Worm (Caenorhabditis elegans) whole organism, L4 larva: ENCODE measurements around the gene F33E11.2.

Source experiments
- D1046.2 ChIP-seq: fragments of 200-800 bp; sonication (Bioruptor generic); IDR thresholded peaks from 2 replicates; pipeline ENCODE4 v1.3.6; 2022; ENCODE audit warnings: missing genetic modification characterization, missing compliant biosample characterization
- F26F4.8 ChIP-seq: fragments of 200-800 bp; sonication (Bioruptor generic); conservative IDR thresholded peaks from 2 replicates; pipeline ENCODE4 v1.3.6; 2022; ENCODE audit warnings: missing genetic modification characterization, missing compliant biosample characterization
- F37D6.2 ChIP-seq: sonication (generic microtip); optimal IDR thresholded peaks from 2 replicates; lab custom pipeline; 2016; ENCODE audit warnings: mild to moderate bottlenecking, missing genetic modification characterization, missing compliant biosample characterization
- T26A8.4 ChIP-seq: fragments of 200-800 bp; sonication (Bioruptor generic); IDR thresholded peaks from 2 replicates; pipeline ENCODE4 v1.3.6; 2022; ENCODE audit warnings: missing genetic modification characterization, missing compliant biosample characterization
- Y105C5A.15 ChIP-seq: fragments of 200-800 bp; sonication (Bioruptor generic); IDR thresholded peaks from 2 replicates; pipeline ENCODE4 v1.3.6; 2022; ENCODE audit warnings: missing genetic modification characterization, missing compliant biosample characterization
- aha-1 ChIP-seq: fragments of 150-350 bp; peaks from one replicate; lab custom pipeline; 2014; ENCODE audit warnings: missing biosample characterization, missing genetic modification characterization
- aly-2 ChIP-seq: sonication (generic microtip); optimal IDR thresholded peaks from 2 replicates; lab custom pipeline; 2018; ENCODE audit warnings: missing biosample characterization, missing genetic modification characterization
- ama-1 ChIP-seq: fragments of 150-350 bp; optimal IDR thresholded peaks from 2 replicates; lab custom pipeline; 2014; ENCODE audit warnings: inconsistent platforms, mixed read lengths
- arid-1 ChIP-seq: fragments of 200-800 bp; sonication (Bioruptor generic); conservative IDR thresholded peaks from 2 replicates; pipeline ENCODE4 v1.3.6; 2022; ENCODE audit warnings: missing genetic modification reagents, missing genetic modification characterization, missing compliant biosample characterization
- ceh-28 ChIP-seq: fragments of 150-350 bp; optimal IDR thresholded peaks from 2 replicates; lab custom pipeline; 2014; ENCODE audit warnings: missing biosample characterization, missing genetic modification reagents, missing genetic modification characterization
- ceh-44 ChIP-seq: fragments of 200-800 bp; sonication (Bioruptor generic); IDR thresholded peaks from 2 replicates; pipeline ENCODE4 v1.3.6; 2022; ENCODE audit warnings: missing genetic modification reagents, missing genetic modification characterization, missing compliant biosample characterization
- ceh-62 ChIP-seq: sonication (generic microtip); optimal IDR thresholded peaks from 2 replicates; lab custom pipeline; 2017; ENCODE audit warnings: missing biosample characterization, missing genetic modification characterization
- cey-2 ChIP-seq: sonication (generic microtip); optimal IDR thresholded peaks from 3 replicates; lab custom pipeline; 2017; ENCODE audit warnings: missing genetic modification characterization, mild to moderate bottlenecking, missing compliant biosample characterization, antibody characterized with exemption, borderline replicate concordance; ENCODE audit not compliant: insufficient read depth
- dmd-6 ChIP-seq: fragments of 200-800 bp; sonication (Bioruptor generic); IDR thresholded peaks from 2 replicates; pipeline ENCODE4 v1.3.6; 2022; ENCODE audit warnings: missing genetic modification reagents, missing genetic modification characterization, missing compliant biosample characterization
- dmd-8 ChIP-seq: fragments of 200-800 bp; sonication (Bioruptor generic); IDR thresholded peaks from 2 replicates; pipeline ENCODE4 v1.3.6; 2022; ENCODE audit warnings: missing genetic modification characterization, missing compliant biosample characterization
- duxl-1 ChIP-seq: sonication (generic microtip); optimal IDR thresholded peaks from 2 replicates; lab custom pipeline; 2016; ENCODE audit warnings: mild to moderate bottlenecking, missing genetic modification characterization, moderate library complexity, missing compliant biosample characterization; ENCODE audit not compliant: poor library complexity
- dve-1 ChIP-seq: sonication (generic microtip); optimal IDR thresholded peaks from 2 replicates; lab custom pipeline; 2017; ENCODE audit warnings: antibody characterized with exemption, mild to moderate bottlenecking, missing genetic modification characterization, missing compliant biosample characterization; ENCODE audit not compliant: insufficient read depth
- egl-27 ChIP-seq: sonication (generic microtip); optimal IDR thresholded peaks from 3 replicates; lab custom pipeline; 2017; ENCODE audit warnings: missing biosample characterization, missing genetic modification reagents, missing genetic modification characterization
- egl-43 ChIP-seq: fragments of 200-800 bp; sonication (Bioruptor generic); IDR thresholded peaks from 2 replicates; pipeline ENCODE4 v1.3.6; 2022; ENCODE audit warnings: missing genetic modification reagents, missing genetic modification characterization, missing compliant biosample characterization
- hif-1 ChIP-seq, 2 experiments: sonication (generic microtip); optimal IDR thresholded peaks; 2 replicates each; lab custom pipeline; 2016 to 2017; ENCODE audit warnings: missing compliant biosample characterization in 2 of 2, missing genetic modification characterization in 2 of 2, missing genetic modification reagents in 2 of 2, missing genotype in 2 of 2, mild to moderate bottlenecking in 1 of 2
- lin-13 ChIP-seq: fragments of 150-350 bp; optimal IDR thresholded peaks from 2 replicates; lab custom pipeline; 2014; ENCODE audit warnings: missing biosample characterization, missing genetic modification reagents, missing genetic modification characterization
- lin-39 ChIP-seq: fragments of 150-350 bp; optimal IDR thresholded peaks from 2 replicates; lab custom pipeline; 2014; ENCODE audit warnings: missing biosample characterization, missing genetic modification reagents, missing genetic modification characterization
- lir-3 ChIP-seq: sonication (generic microtip); optimal IDR thresholded peaks from 2 replicates; lab custom pipeline; 2016; ENCODE audit warnings: mild to moderate bottlenecking, missing genetic modification characterization, missing compliant biosample characterization
- madf-9 ChIP-seq: fragments of 200-800 bp; sonication (Bioruptor generic); conservative IDR thresholded peaks from 2 replicates; pipeline ENCODE4 v1.3.6; 2022; ENCODE audit warnings: missing genetic modification reagents, missing genetic modification characterization, missing compliant biosample characterization
- mes-2 ChIP-seq: sonication (generic microtip); optimal IDR thresholded peaks from 2 replicates; lab custom pipeline; 2016; ENCODE audit warnings: missing genotype, mild to moderate bottlenecking, missing genetic modification characterization, missing compliant biosample characterization; ENCODE audit not compliant: poor library complexity, severe bottlenecking
- mxl-2 ChIP-seq: fragments of 200-800 bp; sonication (Bioruptor generic); conservative IDR thresholded peaks from 2 replicates; pipeline ENCODE4 v1.3.6; 2022; ENCODE audit warnings: missing genetic modification reagents, missing genetic modification characterization, missing compliant biosample characterization
- nhr-10 ChIP-seq: fragments of 150-350 bp; optimal IDR thresholded peaks from 2 replicates; lab custom pipeline; 2014; ENCODE audit warnings: missing biosample characterization, missing genetic modification characterization
- nhr-102 ChIP-seq: sonication (generic microtip); optimal IDR thresholded peaks from 2 replicates; lab custom pipeline; 2016; ENCODE audit warnings: mild to moderate bottlenecking, missing genetic modification characterization, moderate library complexity, missing compliant biosample characterization
- nhr-11 ChIP-seq: fragments of 150-350 bp; optimal IDR thresholded peaks from 2 replicates; lab custom pipeline; 2014; ENCODE audit warnings: missing biosample characterization, missing genetic modification characterization
- nhr-111 ChIP-seq: fragments of 200-800 bp; sonication (Bioruptor generic); optimal IDR thresholded peaks from 2 replicates; lab custom pipeline; 2018; ENCODE audit warnings: mild to moderate bottlenecking, missing genetic modification characterization, missing compliant biosample characterization
- nhr-28 ChIP-seq: fragments of 150-350 bp; optimal IDR thresholded peaks from 2 replicates; lab custom pipeline; 2014; ENCODE audit warnings: missing biosample characterization, missing genetic modification characterization
- nhr-42 ChIP-seq: fragments of 200-800 bp; sonication (Bioruptor generic); IDR thresholded peaks from 2 replicates; pipeline ENCODE4 v1.3.6; 2022; ENCODE audit warnings: missing genetic modification characterization, missing compliant biosample characterization
- nhr-48 ChIP-seq: sonication (generic microtip); optimal IDR thresholded peaks from 2 replicates; lab custom pipeline; 2016; ENCODE audit warnings: mild to moderate bottlenecking, missing genetic modification characterization, missing compliant biosample characterization
- nhr-6 ChIP-seq: fragments of 150-350 bp; optimal IDR thresholded peaks from 2 replicates; lab custom pipeline; 2014; ENCODE audit warnings: missing biosample characterization, missing genetic modification characterization
- nhr-76 ChIP-seq: fragments of 150-350 bp; optimal IDR thresholded peaks from 2 replicates; lab custom pipeline; 2014; ENCODE audit warnings: missing biosample characterization, missing genetic modification characterization
- php-3 ChIP-seq: fragments of 200-800 bp; sonication (Bioruptor generic); IDR thresholded peaks from 2 replicates; pipeline ENCODE4 v1.3.6; 2022; ENCODE audit warnings: missing genetic modification reagents, missing genetic modification characterization, missing compliant biosample characterization
- pqm-1 ChIP-seq: sonication (generic microtip); optimal IDR thresholded peaks from 2 replicates; lab custom pipeline; 2017; ENCODE audit warnings: missing biosample characterization, missing genetic modification characterization
- saeg-2 ChIP-seq: fragments of 200-800 bp; sonication (Bioruptor generic); IDR thresholded peaks from 2 replicates; pipeline ENCODE4 v1.3.6; 2022; ENCODE audit warnings: missing genetic modification reagents, missing genetic modification characterization, missing compliant biosample characterization
- tag-97 ChIP-seq: fragments of 200-800 bp; sonication (Bioruptor generic); IDR thresholded peaks from 2 replicates; pipeline ENCODE4 v1.3.6; 2022; ENCODE audit warnings: missing genetic modification characterization, missing compliant biosample characterization
- tra-1 ChIP-seq: fragments of 200-800 bp; sonication (Bioruptor generic); IDR thresholded peaks from 2 replicates; pipeline ENCODE4 v1.3.6; 2022; ENCODE audit warnings: missing genetic modification reagents, missing genetic modification characterization, missing compliant biosample characterization
- unc-62 ChIP-seq, 3 experiments: fragments of 150-350 bp in 1 of 3; sonication (generic microtip); optimal IDR thresholded peaks in 2 of 3; peaks in 1 of 3; 1 replicate in 1 of 3; 2 replicates in 2 of 3; lab custom pipeline; 2014 to 2017; ENCODE audit warnings: missing biosample characterization in 3 of 3, missing genetic modification characterization in 3 of 3, missing genetic modification reagents in 3 of 3, missing genotype in 1 of 3
- zip-2 ChIP-seq: fragments of 150-350 bp; optimal IDR thresholded peaks from 2 replicates; lab custom pipeline; 2014; ENCODE audit warnings: missing biosample characterization, missing genetic modification characterization
- ztf-7 ChIP-seq: fragments of 150-350 bp; optimal IDR thresholded peaks from 2 replicates; lab custom pipeline; 2014; ENCODE audit warnings: missing biosample characterization, missing genetic modification characterization

The F33E11.2 gene

ce11 chrV:316919-317318 is 19.2 kb downstream of the F33E11.2 start:
- 0 out of 2 replicates have a peak, but pooled peaks have one; percentile 28 for TF ChIP-seq D1046.2 (GFP tag; lab: Robert Waterston, UW)
- TF ChIP-seq dmd-8 (GFP tag; lab: Robert Waterston, UW): peak; percentile 85
- TF ChIP-seq egl-43 (GFP tag; lab: Robert Waterston, UW): peak; percentile 61; the same call in 1 of the 2 replicates

- TF ChIP-seq aha-1 (tag; lab: Kevin White, UChicago): peak; percentile 78
- no peak for TF ChIP-seq hif-1 (tag; optimal IDR thresholded peaks at IDR 0.05; lab: Kevin White, UChicago)
- peak; percentile 58 for TF ChIP-seq nhr-11 (tag; lab: Kevin White, UChicago)
- no peak for TF ChIP-seq madf-9 (GFP tag; lab: Robert Waterston, UW)
- TF ChIP-seq egl-27 (tag; lab: Kevin White, UChicago): no peak
- no peak for TF ChIP-seq cey-2 (tag; lab: Kevin White, UChicago)
- TF ChIP-seq unc-62 (GFP tag; optimal IDR thresholded peaks at IDR 0.05 in 1 of 2; lab: Kevin White, UChicago): peak in 1 of 2 experiments; percentile 57
- no peak for TF ChIP-seq unc-62 (tag; optimal IDR thresholded peaks at IDR 0.05; lab: Kevin White, UChicago)
These were observed 22.3 kb downstream of the F33E11.2 start for ce11 chrV:320009-320408.

ce11 chrV:330625-331024 is 32.9 kb downstream of the F33E11.2 start, which contains the start of gene abt-4:
Gene abt-4, minus strand, starts transcription at chrV:330725.
- TF ChIP-seq ama-1 (lab: Kevin White, UChicago) (no peak), nhr-111 (no peak), madf-9 (GFP tag; lab: Robert Waterston, UW) (no peak), arid-1 (GFP tag; lab: Robert Waterston, UW) (no peak), nhr-10 (tag; lab: Kevin White, UChicago) (no peak), zip-2 (no peak), Y105C5A.15 (GFP tag; lab: Robert Waterston, UW) (no peak), unc-62 (GFP tag; optimal IDR thresholded peaks at IDR 0.05 in 1 of 2; lab: Kevin White, UChicago) (no peak), unc-62 (tag; optimal IDR thresholded peaks at IDR 0.05; lab: Kevin White, UChicago) (no peak), F37D6.2 (tag; lab: Kevin White, UChicago) (no peak)

ce11 chrV:331245-331644 is 33.5 kb downstream of the F33E11.2 start:
- TF ChIP-seq nhr-28 (tag; lab: Kevin White, UChicago): peak; percentile 37
- TF ChIP-seq pqm-1 (tag; lab: Kevin White, UChicago): peak; percentile 37
- no peak for TF ChIP-seq D1046.2 (GFP tag; lab: Robert Waterston, UW)
- peak; percentile 40; the same call in 1 of the 2 replicates for TF ChIP-seq dmd-6 (GFP tag; lab: Robert Waterston, UW)
- no peak for TF ChIP-seq duxl-1 (tag; lab: Kevin White, UChicago)

- TF ChIP-seq tra-1 (GFP tag; lab: Robert Waterston, UW) (no peak), lin-39 (no peak), F26F4.8 (GFP tag; lab: Robert Waterston, UW) (no peak), duxl-1 (tag; lab: Kevin White, UChicago) (no peak), T26A8.4 (GFP tag; lab: Robert Waterston, UW) (no peak), aly-2 (tag; lab: Kevin White, UChicago) (no peak), nhr-48 (tag; lab: Kevin White, UChicago) (no peak), nhr-76 (tag; lab: Kevin White, UChicago) (no peak), saeg-2 (GFP tag; lab: Robert Waterston, UW) (no peak), mes-2 (no peak), dve-1 (tag; lab: Kevin White, UChicago) (peak; percentile 51), lir-3 (tag; lab: Kevin White, UChicago) (no peak), php-3 (GFP tag; lab: Robert Waterston, UW) (peak; percentile 62), lin-13 (GFP tag; lab: Kevin White, UChicago) (no peak), nhr-6 (tag; lab: Kevin White, UChicago) (peak; percentile 48), ceh-28 (tag; lab: Kevin White, UChicago) (no peak), ceh-44 (GFP tag; lab: Robert Waterston, UW) (no peak), nhr-42 (GFP tag; lab: Robert Waterston, UW) (no peak), ztf-7 (tag; lab: Kevin White, UChicago) (no peak), egl-43 (GFP tag; lab: Robert Waterston, UW) (no peak), mxl-2 (GFP tag; lab: Robert Waterston, UW) (no peak), ceh-62 (tag; lab: Kevin White, UChicago) (no peak), tag-97 (no peak), nhr-102 (tag; lab: Kevin White, UChicago) (peak; percentile 92), pqm-1 (tag; lab: Kevin White, UChicago) (peak; percentile 97)
These were observed 34.8 kb downstream of the F33E11.2 start for ce11 chrV:332585-332984.
